Fruit fly (Drosophila melanogaster): ENCODE results near the gene CG42505.

DNA sequence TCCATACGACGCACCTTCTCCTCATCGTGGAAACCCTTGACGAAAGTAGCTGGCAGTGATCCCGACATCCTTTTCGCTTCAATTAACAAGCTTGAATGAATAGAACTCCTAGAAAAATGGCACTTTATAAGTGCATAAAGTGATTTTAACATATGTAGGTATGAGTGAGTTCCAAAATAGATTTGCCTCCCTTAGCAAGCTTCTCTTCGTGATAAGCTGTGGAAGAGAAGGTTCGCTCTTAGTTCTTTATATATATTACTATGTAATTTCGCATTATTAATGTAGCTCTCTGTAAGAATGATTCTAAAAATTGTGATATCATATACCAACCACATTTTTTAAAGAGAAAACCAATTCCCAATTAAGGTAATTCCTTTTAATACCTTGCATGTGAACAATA lies 47.1 kb downstream of the CG42505 start, which contains the start of gene CG3397:
- TF ChIP-seq CG7045 (GFP tag; optimal IDR thresholded peaks at IDR 0.05): no peak
- no peak for TF ChIP-seq CG7101 (tag; optimal IDR thresholded peaks at IDR 0.05)
- TF ChIP-seq cnc (optimal IDR thresholded peaks at IDR 0.05): no peak
- TF ChIP-seq CG1620 (GFP tag; optimal IDR thresholded peaks at IDR 0.05): no peak
- TF ChIP-seq toe (GFP tag; optimal IDR thresholded peaks at IDR 0.05): no peak
